Fruit fly (Drosophila melanogaster): ENCODE results near the gene CG5001.

The CG5001 gene

dm6 chr2L:1185642-1186497, at the start of gene CG5001 (continued):
- TF ChIP-seq CG17361 (GFP tag; IDR thresholded peaks at IDR 0.05): peak; percentile 84
- TF ChIP-seq kay (GFP tag; optimal IDR thresholded peaks at IDR 0.05): peak; percentile 93
- no peak for TF ChIP-seq ham (GFP tag; IDR thresholded peaks at IDR 0.05)
- TF ChIP-seq zfh2 (GFP tag; optimal IDR thresholded peaks at IDR 0.05): peak; percentile 58
- peak; percentile 83 for TF ChIP-seq CG12155 (GFP tag; optimal IDR thresholded peaks at IDR 0.05)
- peak; percentile 79 for TF ChIP-seq Hsf (GFP tag; optimal IDR thresholded peaks at IDR 0.05)
- TF ChIP-seq tin (GFP tag; optimal IDR thresholded peaks at IDR 0.05): peak; percentile 79
- TF ChIP-seq dm (GFP tag; optimal IDR thresholded peaks at IDR 0.05): peak; percentile 34
- peak; percentile 53 for TF ChIP-seq CG7786 (GFP tag; optimal IDR thresholded peaks at IDR 0.05)
- TF ChIP-seq CG6791 (GFP tag; IDR thresholded peaks at IDR 0.05; ENCODE audit: partially characterized antibody): no peak
- TF ChIP-seq CG14014 (GFP tag; IDR thresholded peaks at IDR 0.05): peak; percentile 88
- peak; percentile 82 for TF ChIP-seq D19A (tag; optimal IDR thresholded peaks at IDR 0.05)
- TF ChIP-seq oc (tag; optimal IDR thresholded peaks at IDR 0.05): peak; percentile 82
- TF ChIP-seq Vsx1 (GFP tag; optimal IDR thresholded peaks at IDR 0.05): no peak
- no peak for TF ChIP-seq zen2 (GFP tag; IDR thresholded peaks at IDR 0.05; ENCODE audit: partially characterized antibody)
- TF ChIP-seq B-H1 (GFP tag; IDR thresholded peaks at IDR 0.05): peak; percentile 76
- peak; percentile 62 for TF ChIP-seq CG15696 (tag; optimal IDR thresholded peaks at IDR 0.05)
- TF ChIP-seq H15 (GFP tag; IDR thresholded peaks at IDR 0.05): peak; percentile 83
- TF ChIP-seq CG30020 (tag; optimal IDR thresholded peaks at IDR 0.05): no peak
- no peak for TF ChIP-seq CG17912 (GFP tag; optimal IDR thresholded peaks at IDR 0.05)
- peak; percentile 16 for TF ChIP-seq CG33557 (GFP tag; optimal IDR thresholded peaks at IDR 0.05)
- TF ChIP-seq hbn (GFP tag; IDR thresholded peaks at IDR 0.05; ENCODE audit: partially characterized antibody): no peak
- TF ChIP-seq Abd-B (GFP tag; optimal IDR thresholded peaks at IDR 0.05): peak; percentile 58
- peak; percentile 8 for TF ChIP-seq Ets65A (GFP tag)
- peak; percentile 28; the same call in 1 of the 3 replicates for TF ChIP-seq CG2889 (GFP tag; IDR thresholded peaks at IDR 0.05)
- TF ChIP-seq CG18599 (GFP tag; optimal IDR thresholded peaks at IDR 0.05): peak; percentile 90
- peak; percentile 65 for TF ChIP-seq slou (GFP tag; optimal IDR thresholded peaks at IDR 0.05)
- TF ChIP-seq bcd (GFP tag; optimal IDR thresholded peaks at IDR 0.05): peak; percentile 84
- TF ChIP-seq Lpt (GFP tag; optimal IDR thresholded peaks at IDR 0.05): no peak
- TF ChIP-seq CG32532 (GFP tag; IDR thresholded peaks at IDR 0.05): peak; percentile 95
- TF ChIP-seq Nf-YC (tag; optimal IDR thresholded peaks at IDR 0.05): peak; percentile 82
- TF ChIP-seq Rfx (GFP tag; IDR thresholded peaks at IDR 0.05): peak; percentile 94
- TF ChIP-seq CG34376 (GFP tag; optimal IDR thresholded peaks at IDR 0.05): peak; percentile 83
- TF ChIP-seq so (GFP tag; IDR thresholded peaks at IDR 0.05): peak; percentile 81
- TF ChIP-seq prd (optimal IDR thresholded peaks at IDR 0.05): no peak
- TF ChIP-seq prd (GFP tag; IDR thresholded peaks at IDR 0.05): peak; percentile 86
- TF ChIP-seq unc-4 (GFP tag; IDR thresholded peaks at IDR 0.05; ENCODE audit: partially characterized antibody): peak; percentile 47; the same call in 1 of the 2 replicates
- TF ChIP-seq ken (GFP tag; IDR thresholded peaks at IDR 0.05): peak; percentile 63; the same call in 1 of the 3 replicates
- no peak for TF ChIP-seq Tbp (GFP tag; optimal IDR thresholded peaks at IDR 0.05)
- peak; percentile 2 for TF ChIP-seq pzg (GFP tag; optimal IDR thresholded peaks at IDR 0.05)
- peak; percentile 78 for TF ChIP-seq ATbp (GFP tag; optimal IDR thresholded peaks at IDR 0.05)
- TF ChIP-seq E2f1 (GFP tag; IDR thresholded peaks at IDR 0.05): peak; percentile 88
- TF ChIP-seq hth (optimal IDR thresholded peaks at IDR 0.05): no peak
- TF ChIP-seq CG2202 (tag; optimal IDR thresholded peaks at IDR 0.05): peak; percentile 68
- TF ChIP-seq MBD-R2 (GFP tag; IDR thresholded peaks at IDR 0.05): peak; percentile 69
- peak; percentile 40; the same call in 1 of the 2 replicates for TF ChIP-seq amos (GFP tag; IDR thresholded peaks at IDR 0.05; ENCODE audit: partially characterized antibody)
- peak; percentile 27 for TF ChIP-seq CG12236 (GFP tag; optimal IDR thresholded peaks at IDR 0.05)
- no peak for TF ChIP-seq CG17612 (GFP tag; IDR thresholded peaks at IDR 0.05)
- TF ChIP-seq E2f2 (GFP tag; IDR thresholded peaks at IDR 0.05): peak; percentile 61

Data from whole organism, embryonic.